Fruit fly (Drosophila melanogaster): ENCODE measurements around the gene RpS21.

RpS21 gene

dm6 chr2L:2830341-2830800 lies 25.5 kb upstream of the RpS21 start:
- TF ChIP-seq psq (GFP tag; optimal IDR thresholded peaks at IDR 0.05) (no peak), CG11504 (tag; optimal IDR thresholded peaks at IDR 0.05) (peak; percentile 93), tin (GFP tag; optimal IDR thresholded peaks at IDR 0.05) (peak; percentile 89), gt (GFP tag; IDR thresholded peaks at IDR 0.05) (peak; percentile 36; the same call in 1 of the 2 replicates), wor (GFP tag; IDR thresholded peaks at IDR 0.05) (peak; percentile 79), az2 (GFP tag; optimal IDR thresholded peaks at IDR 0.05) (peak; percentile 89), D19B (GFP tag; optimal IDR thresholded peaks at IDR 0.05) (peak; percentile 71), ken (GFP tag; IDR thresholded peaks at IDR 0.05) (peak; percentile 31; the same call in 1 of the 3 replicates), Oaz (GFP tag; IDR thresholded peaks at IDR 0.05) (no peak), CG10979 (tag; optimal IDR thresholded peaks at IDR 0.05) (peak; percentile 96), CG13424 (tag; optimal IDR thresholded peaks at IDR 0.05) (peak; percentile 95), vfl (GFP tag; optimal IDR thresholded peaks at IDR 0.05) (peak; percentile 59), zfh1 (GFP tag; IDR thresholded peaks at IDR 0.05) (peak; percentile 67; the same call in 2 of the 3 replicates), Doc2 (GFP tag; IDR thresholded peaks at IDR 0.05) (no peak), Nf-YA (GFP tag; IDR thresholded peaks at IDR 0.05) (peak; percentile 47), C15 (GFP tag; IDR thresholded peaks at IDR 0.05) (peak; percentile 62; the same call in 1 of the 3 replicates), Mad (GFP tag; optimal IDR thresholded peaks at IDR 0.05) (peak; percentile 71), usp (GFP tag; optimal IDR thresholded peaks at IDR 0.05) (no peak), CG16813 (GFP tag; IDR thresholded peaks at IDR 0.05; ENCODE audit: partially characterized antibody) (no peak), CG33557 (GFP tag; optimal IDR thresholded peaks at IDR 0.05) (peak; percentile 92), ems (GFP tag; optimal IDR thresholded peaks at IDR 0.05) (peak; percentile 77), aop (GFP tag; IDR thresholded peaks at IDR 0.05) (no peak), Rx (GFP tag; IDR thresholded peaks at IDR 0.05) (0 out of 2 replicates have a peak, but pooled peaks have one; percentile 28), Dip3 (GFP tag; optimal IDR thresholded peaks at IDR 0.05) (peak; percentile 21), Atf3 (GFP tag; optimal IDR thresholded peaks at IDR 0.05) (no peak), CG6813 (GFP tag; optimal IDR thresholded peaks at IDR 0.05) (peak; percentile 86), CG12299 (tag; optimal IDR thresholded peaks at IDR 0.05) (peak; percentile 61), gem (tag; optimal IDR thresholded peaks at IDR 0.05) (peak; percentile 95), CG8089 (GFP tag; optimal IDR thresholded peaks at IDR 0.05) (no peak), MESR4 (GFP tag; optimal IDR thresholded peaks at IDR 0.05) (no peak), CG17361 (GFP tag; IDR thresholded peaks at IDR 0.05) (peak; percentile 98), zf30C (GFP tag; optimal IDR thresholded peaks at IDR 0.05) (peak; percentile 80), CG3726 (GFP tag; IDR thresholded peaks at IDR 0.05) (no peak), nerfin-2 (GFP tag; IDR thresholded peaks at IDR 0.05; ENCODE audit: partially characterized antibody) (no peak), CG5180 (GFP tag; optimal IDR thresholded peaks at IDR 0.05) (peak; percentile 77), CG32767 (GFP tag; IDR thresholded peaks at IDR 0.05) (peak; percentile 76; the same call in 1 of the 2 replicates), Gsc (GFP tag; IDR thresholded peaks at IDR 0.05) (no peak), shn (GFP tag; optimal IDR thresholded peaks at IDR 0.05) (no peak), CG12104 (GFP tag; optimal IDR thresholded peaks at IDR 0.05) (peak; percentile 91), yki (optimal IDR thresholded peaks at IDR 0.05) (no peak), CG10321 (GFP tag; IDR thresholded peaks at IDR 0.05) (peak; percentile 31; the same call in 1 of the 2 replicates), CG17328 (GFP tag; IDR thresholded peaks at IDR 0.05) (no peak; the same call in none of the 2 replicates), H15 (GFP tag; IDR thresholded peaks at IDR 0.05) (peak; percentile 75; the same call in 2 of the 3 replicates), CG13123 (GFP tag; optimal IDR thresholded peaks at IDR 0.05) (peak; percentile 45), tup (GFP tag; optimal IDR thresholded peaks at IDR 0.05) (peak; percentile 62), cato (GFP tag; optimal IDR thresholded peaks at IDR 0.05; ENCODE audit: borderline replicate concordance) (peak; percentile 55), CG8290 (GFP tag; optimal IDR thresholded peaks at IDR 0.05) (peak; percentile 67), CG8290 (tag; optimal IDR thresholded peaks at IDR 0.05) (peak in 1 of 2 experiments; percentile 40), dpn (GFP tag; optimal IDR thresholded peaks at IDR 0.05) (peak; percentile 70 to 79), scrt (GFP tag; optimal IDR thresholded peaks at IDR 0.05) (peak; percentile 78), sd (tag; optimal IDR thresholded peaks at IDR 0.05) (peak; percentile 44), Xrp1 (GFP tag; IDR thresholded peaks at IDR 0.05) (peak; percentile 88)

Data from whole organism, embryonic.